Fruit fly (Drosophila melanogaster) whole organism, embryonic: ENCODE data around the gene CG5050.

Source experiments
- Adf1 ChIP-seq: fragments of 200-800 bp; sonication (Bioruptor generic); IDR thresholded peaks from 2 replicates; pipeline ENCODE4 v1.3.6; 2022; ENCODE audit warnings: missing biosample characterization, missing genetic modification characterization
- Antp ChIP-seq: fragments of 200-800 bp; sonication (Bioruptor generic); optimal IDR thresholded peaks from 3 replicates; lab custom pipeline; 2016; ENCODE audit warnings: missing biosample characterization, missing genetic modification characterization
- Asciz ChIP-seq: fragments of 200-800 bp; sonication (Bioruptor generic); optimal IDR thresholded peaks from 2 replicates; lab custom pipeline; 2017; ENCODE audit warnings: missing biosample characterization, mild to moderate bottlenecking, missing genetic modification characterization, missing genetic modification reagents
- Atf3 ChIP-seq: fragments of 200-800 bp; sonication (Bioruptor generic); optimal IDR thresholded peaks from 3 replicates; lab custom pipeline; 2016; ENCODE audit warnings: missing biosample characterization, missing genetic modification characterization
- CG10209 ChIP-seq: fragments of 200-800 bp; sonication (Bioruptor generic); optimal IDR thresholded peaks from 3 replicates; lab custom pipeline; 2017; ENCODE audit warnings: missing biosample characterization, mild to moderate bottlenecking, missing genetic modification characterization, missing genetic modification reagents
- CG10321 ChIP-seq: fragments of 200-800 bp; sonication (Bioruptor generic); IDR thresholded peaks from 2 replicates; pipeline ENCODE4 v1.3.6; 2022; ENCODE audit warnings: missing biosample characterization, missing genetic modification characterization
- CG11695 ChIP-seq: fragments of 200-800 bp; sonication (Bioruptor generic); IDR thresholded peaks from 3 replicates; pipeline ENCODE4 v1.3.6; 2022; ENCODE audit warnings: missing biosample characterization, missing genetic modification characterization
- CG13287 ChIP-seq: fragments of 200-800 bp; sonication (Bioruptor generic); IDR thresholded peaks from 2 replicates; pipeline ENCODE4 v1.3.6; 2022; ENCODE audit warnings: missing biosample characterization, missing genetic modification characterization; ENCODE audit not compliant: partially characterized antibody
- CG15011 ChIP-seq: fragments of 200-800 bp; sonication (Bioruptor generic); optimal IDR thresholded peaks from 3 replicates; lab custom pipeline; 2018; ENCODE audit warnings: missing biosample characterization, mild to moderate bottlenecking, missing genetic modification characterization
- CG1529 ChIP-seq: fragments of 200-800 bp; sonication (Bioruptor generic); optimal IDR thresholded peaks from 3 replicates; lab custom pipeline; 2018; ENCODE audit warnings: missing biosample characterization, missing genetic modification characterization
- CG17829 ChIP-seq: fragments of 200-800 bp; optimal IDR thresholded peaks from 2 replicates; lab custom pipeline; 2019; ENCODE audit warnings: missing biosample characterization, mild to moderate bottlenecking, missing genetic modification characterization, moderate library complexity
- CG2129 ChIP-seq: fragments of 200-800 bp; sonication (Bioruptor generic); IDR thresholded peaks from 2 replicates; pipeline ENCODE4 v1.3.6; 2022; ENCODE audit warnings: missing biosample characterization, missing genetic modification characterization; ENCODE audit not compliant: partially characterized antibody
- CG2678 ChIP-seq: fragments of 200-800 bp; sonication (Bioruptor generic); optimal IDR thresholded peaks from 3 replicates; lab custom pipeline; 2019; ENCODE audit warnings: missing biosample characterization, mild to moderate bottlenecking, missing genetic modification characterization, moderate library complexity
- CG2712 ChIP-seq: fragments of 200-800 bp; optimal IDR thresholded peaks from 3 replicates; lab custom pipeline; 2019; ENCODE audit warnings: missing biosample characterization, mild to moderate bottlenecking, missing genetic modification characterization, moderate library complexity
- CG32767 ChIP-seq: fragments of 200-800 bp; sonication (Bioruptor generic); IDR thresholded peaks from 2 replicates; pipeline ENCODE4 v1.3.6; 2022; ENCODE audit warnings: missing biosample characterization, missing genetic modification characterization
- CG33557 ChIP-seq: fragments of 200-800 bp; sonication (Bioruptor generic); optimal IDR thresholded peaks from 2 replicates; lab custom pipeline; 2019; ENCODE audit warnings: missing biosample characterization, mild to moderate bottlenecking, missing genetic modification characterization, moderate library complexity
- CG3838 ChIP-seq: fragments of 200-800 bp; sonication (Bioruptor generic); optimal IDR thresholded peaks from 3 replicates; lab custom pipeline; 2016; ENCODE audit warnings: missing biosample characterization, missing genetic modification characterization
- CG4854 ChIP-seq: fragments of 200-800 bp; sonication (Bioruptor generic); optimal IDR thresholded peaks from 2 replicates; lab custom pipeline; 2016; ENCODE audit warnings: missing biosample characterization, missing genetic modification characterization, inconsistent platforms
- CG5953 ChIP-seq: fragments of 200-800 bp; sonication (Bioruptor generic); IDR thresholded peaks from 2 replicates; pipeline ENCODE4 v1.3.6; 2022; ENCODE audit warnings: missing biosample characterization, missing genetic modification characterization
- CG7372 ChIP-seq: fragments of 200-800 bp; sonication (Bioruptor generic); IDR thresholded peaks from 2 replicates; pipeline ENCODE4 v1.3.6; 2022; ENCODE audit warnings: missing biosample characterization, missing genetic modification characterization
- CG7839 ChIP-seq: fragments of 200-800 bp; sonication (Bioruptor generic); optimal IDR thresholded peaks from 3 replicates; lab custom pipeline; 2018; ENCODE audit warnings: missing biosample characterization, mild to moderate bottlenecking, missing genetic modification characterization, moderate library complexity
- CG7928 ChIP-seq: fragments of 200-800 bp; sonication (Bioruptor generic); optimal IDR thresholded peaks from 2 replicates; lab custom pipeline; 2017; ENCODE audit warnings: missing biosample characterization, mild to moderate bottlenecking, missing genetic modification characterization
- CG9215 ChIP-seq: fragments of 200-800 bp; sonication (Bioruptor generic); IDR thresholded peaks from 2 replicates; pipeline ENCODE4 v1.3.6; 2022; ENCODE audit warnings: missing biosample characterization, missing genetic modification characterization
- Ets97D ChIP-seq: fragments of 200-800 bp; sonication (Bioruptor generic); optimal IDR thresholded peaks from 3 replicates; lab custom pipeline; 2016; ENCODE audit warnings: missing biosample characterization, missing genetic modification characterization
- Fer2 ChIP-seq: fragments of 200-800 bp; sonication (Bioruptor generic); optimal IDR thresholded peaks from 2 replicates; lab custom pipeline; 2018; ENCODE audit warnings: missing biosample characterization, mild to moderate bottlenecking, missing genetic modification characterization, moderate library complexity
- HLH4C ChIP-seq: fragments of 200-800 bp; sonication (Bioruptor generic); IDR thresholded peaks from 3 replicates; pipeline ENCODE4 v1.3.6; 2022; ENCODE audit warnings: missing biosample characterization, missing genetic modification characterization; ENCODE audit not compliant: partially characterized antibody
- Lim3 ChIP-seq: fragments of 200-800 bp; sonication (Bioruptor generic); IDR thresholded peaks from 2 replicates; pipeline ENCODE4 v1.3.6; 2022; ENCODE audit warnings: missing biosample characterization, missing genetic modification characterization
- Nf-YB ChIP-seq: fragments of 200-800 bp; sonication (Bioruptor generic); optimal IDR thresholded peaks from 3 replicates; lab custom pipeline; 2019; ENCODE audit warnings: missing biosample characterization, mild to moderate bottlenecking, missing genetic modification characterization, moderate library complexity
- Rx ChIP-seq: fragments of 200-800 bp; sonication (Bioruptor generic); IDR thresholded peaks from 2 replicates; pipeline ENCODE4 v1.3.6; 2022; ENCODE audit warnings: missing biosample characterization, missing genetic modification characterization
- Sox100B ChIP-seq: fragments of 200-800 bp; sonication (Bioruptor generic); optimal IDR thresholded peaks from 3 replicates; lab custom pipeline; 2018; ENCODE audit warnings: missing biosample characterization, mild to moderate bottlenecking, missing genetic modification characterization
- Sox102F ChIP-seq: fragments of 200-800 bp; sonication (Bioruptor generic); optimal IDR thresholded peaks from 2 replicates; lab custom pipeline; 2018; ENCODE audit warnings: missing biosample characterization, mild to moderate bottlenecking, missing genetic modification characterization, moderate library complexity
- Sry-δ ChIP-seq: fragments of 200-800 bp; sonication (Bioruptor generic); optimal IDR thresholded peaks from 2 replicates; lab custom pipeline; 2016; ENCODE audit warnings: missing biosample characterization, missing genetic modification characterization
- Trl ChIP-seq, 3 experiments: fragments of >200 bp in 2 of 3; fragments of 200-800 bp in 1 of 3; sonication (Bioruptor generic) in 1 of 3; optimal IDR thresholded peaks; 2 replicates in 1 of 3; 3 replicates in 2 of 3; lab custom pipeline; 2016 to 2017; ENCODE audit warnings: missing biosample characterization in 1 of 3, missing genetic modification characterization in 1 of 3
- Xrp1 ChIP-seq: fragments of 200-800 bp; sonication (Bioruptor generic); IDR thresholded peaks from 2 replicates; pipeline ENCODE4 v1.3.6; 2022; ENCODE audit warnings: missing biosample characterization, missing genetic modification characterization
- abd-A ChIP-seq: fragments of 200-800 bp; sonication (Bioruptor generic); optimal IDR thresholded peaks from 3 replicates; lab custom pipeline; 2019; ENCODE audit warnings: missing biosample characterization, mild to moderate bottlenecking, missing genetic modification characterization, moderate library complexity
- ara ChIP-seq: fragments of 200-800 bp; sonication (Bioruptor generic); IDR thresholded peaks from 2 replicates; pipeline ENCODE4 v1.3.6; 2022; ENCODE audit warnings: missing biosample characterization, missing genetic modification characterization
- cad ChIP-seq: fragments of >200 bp; optimal IDR thresholded peaks from 2 replicates; lab custom pipeline; 2017; ENCODE audit warnings: missing biosample characterization, missing genetic modification characterization
- ci ChIP-seq: fragments of 200-800 bp; sonication (Bioruptor generic); IDR thresholded peaks from 3 replicates; pipeline ENCODE4 v1.3.6; 2022; ENCODE audit warnings: missing biosample characterization, missing genetic modification characterization
- dimm ChIP-seq: fragments of 200-800 bp; sonication (Bioruptor generic); IDR thresholded peaks from 2 replicates; pipeline ENCODE4 v1.3.6; 2022; ENCODE audit warnings: missing biosample characterization, missing genetic modification characterization
- ftz-f1 ChIP-seq: fragments of 200-800 bp; sonication (Bioruptor generic); optimal IDR thresholded peaks from 2 replicates; lab custom pipeline; 2016; ENCODE audit warnings: missing biosample characterization, missing genetic modification characterization
- fu2 ChIP-seq: fragments of 200-800 bp; sonication (Bioruptor generic); optimal IDR thresholded peaks from 2 replicates; lab custom pipeline; 2016; ENCODE audit warnings: missing biosample characterization, missing genetic modification characterization
- gem ChIP-seq: fragments of 200-800 bp; sonication (Bioruptor generic); optimal IDR thresholded peaks from 2 replicates; lab custom pipeline; 2019; ENCODE audit warnings: missing biosample characterization, mild to moderate bottlenecking, missing genetic modification characterization, moderate library complexity
- insv ChIP-seq, 2 experiments: fragments of 200-800 bp; sonication (Bioruptor generic); optimal IDR thresholded peaks; 3 replicates each; lab custom pipeline; 2016 to 2018; ENCODE audit warnings: missing biosample characterization in 2 of 2, missing genetic modification characterization in 2 of 2
- kah ChIP-seq: fragments of 200-800 bp; sonication (Bioruptor generic); optimal IDR thresholded peaks from 2 replicates; lab custom pipeline; 2018; ENCODE audit warnings: missing biosample characterization, mild to moderate bottlenecking, missing genetic modification characterization
- lab ChIP-seq: fragments of 200-800 bp; sonication (Bioruptor generic); optimal IDR thresholded peaks from 3 replicates; lab custom pipeline; 2017; ENCODE audit warnings: missing biosample characterization, missing genetic modification characterization, mild to moderate bottlenecking, moderate library complexity, missing genetic modification reagents
- mam ChIP-seq: fragments of 200-800 bp; sonication (Bioruptor generic); optimal IDR thresholded peaks from 3 replicates; lab custom pipeline; 2016; ENCODE audit warnings: missing biosample characterization, missing genetic modification characterization
- oc ChIP-seq: fragments of 200-800 bp; sonication (Bioruptor generic); optimal IDR thresholded peaks from 2 replicates; lab custom pipeline; 2018; ENCODE audit warnings: missing biosample characterization, mild to moderate bottlenecking, missing genetic modification characterization, moderate library complexity
- sc ChIP-seq, 3 experiments: fragments of >200 bp in 2 of 3; fragments of 200-800 bp in 1 of 3; sonication (Bioruptor generic) in 1 of 3; optimal IDR thresholded peaks; 2 replicates in 2 of 3; 3 replicates in 1 of 3; lab custom pipeline; 2017; ENCODE audit warnings: mild to moderate bottlenecking in 1 of 3, missing biosample characterization in 1 of 3, missing genetic modification characterization in 1 of 3, missing genetic modification reagents in 1 of 3
- sd ChIP-seq: fragments of 200-800 bp; sonication (Bioruptor generic); optimal IDR thresholded peaks from 3 replicates; lab custom pipeline; 2018; ENCODE audit warnings: missing biosample characterization, mild to moderate bottlenecking, missing genetic modification characterization, moderate library complexity
- seq ChIP-seq: fragments of 200-800 bp; sonication (Bioruptor generic); IDR thresholded peaks from 2 replicates; pipeline ENCODE4 v1.3.6; 2022; ENCODE audit warnings: missing biosample characterization, missing genetic modification characterization
- tap ChIP-seq: fragments of 200-800 bp; optimal IDR thresholded peaks from 3 replicates; lab custom pipeline; 2019; ENCODE audit warnings: missing biosample characterization, mild to moderate bottlenecking, missing genetic modification characterization, moderate library complexity
- tll ChIP-seq, 2 experiments: fragments of 200-800 bp in 1 of 2; fragments of >200 bp in 1 of 2; sonication (Bioruptor generic) in 1 of 2; optimal IDR thresholded peaks; 2 replicates each; lab custom pipeline; 2017 to 2019; ENCODE audit warnings: missing biosample characterization in 2 of 2, missing genetic modification characterization in 2 of 2, mild to moderate bottlenecking in 1 of 2, moderate library complexity in 1 of 2

CG5050 gene

dm6 chr2L:17422089-17422488, 30.6 kb upstream of the CG5050 start (continued):
- no peak for TF ChIP-seq CG3838 (GFP tag; lab: Kevin White, UChicago)
- TF ChIP-seq Atf3 (GFP tag; lab: Kevin White, UChicago) = no peak
- TF ChIP-seq CG33557 (GFP tag; lab: Kevin White, UChicago) = no peak
- TF ChIP-seq CG5953 (GFP tag; lab: Robert Waterston, UW) = no peak
- no peak for TF ChIP-seq Xrp1 (GFP tag; lab: Robert Waterston, UW)
- TF ChIP-seq Adf1 (GFP tag; lab: Robert Waterston, UW) = no peak
- TF ChIP-seq CG2712 (tag; lab: Kevin White, UChicago) = no peak
- no peak for TF ChIP-seq CG7928 (GFP tag; lab: Kevin White, UChicago)
- TF ChIP-seq tap (tag; lab: Kevin White, UChicago) = no peak
- TF ChIP-seq Sox102F (GFP tag; lab: Kevin White, UChicago) = peak; percentile 30
- TF ChIP-seq CG11695 (GFP tag; lab: Robert Waterston, UW) = no peak
- no peak for TF ChIP-seq Ets97D (GFP tag; lab: Kevin White, UChicago)
- TF ChIP-seq CG15011 = no peak
- TF ChIP-seq ara (GFP tag; lab: Robert Waterston, UW) = no peak
- no peak for TF ChIP-seq CG17829 (tag; lab: Kevin White, UChicago)
- no peak for TF ChIP-seq insv (GFP tag; optimal IDR thresholded peaks at IDR 0.05; lab: Kevin White, UChicago)
- TF ChIP-seq CG2129 (GFP tag; lab: Robert Waterston, UW) = no peak
- no peak for TF ChIP-seq CG10209 (GFP tag; lab: Kevin White, UChicago)
- TF ChIP-seq seq (GFP tag; lab: Robert Waterston, UW) = no peak
- no peak for TF ChIP-seq CG9215 (GFP tag; lab: Robert Waterston, UW)
- no peak for TF ChIP-seq Trl (optimal IDR thresholded peaks at IDR 0.05; lab: Kevin White, UChicago)
- TF ChIP-seq Trl (GFP tag; optimal IDR thresholded peaks at IDR 0.05; lab: Kevin White, UChicago) = no peak
- TF ChIP-seq mam (GFP tag; lab: Kevin White, UChicago) = no peak
- no peak for TF ChIP-seq Rx (GFP tag; lab: Robert Waterston, UW)
- no peak for TF ChIP-seq Sox100B
- TF ChIP-seq HLH4C = no peak
- peak; percentile 27 for TF ChIP-seq CG2678 (tag; lab: Kevin White, UChicago)
- TF ChIP-seq Asciz = no peak
- no peak for TF ChIP-seq CG4854 (GFP tag; lab: Kevin White, UChicago)
- peak; percentile 13 for TF ChIP-seq oc
- TF ChIP-seq ci (GFP tag; lab: Robert Waterston, UW) = no peak
- peak; percentile 28 for TF ChIP-seq lab (GFP tag; lab: Kevin White, UChicago)
- peak; percentile 17 for TF ChIP-seq CG7839
- peak; percentile 39 for TF ChIP-seq gem (tag; lab: Kevin White, UChicago)
- no peak for TF ChIP-seq CG1529
- TF ChIP-seq Fer2 (tag; lab: Kevin White, UChicago) = no peak
- no peak for TF ChIP-seq Antp (GFP tag; lab: Kevin White, UChicago)
- no peak for TF ChIP-seq fu2 (GFP tag; lab: Kevin White, UChicago)
- no peak for TF ChIP-seq Lim3 (GFP tag; lab: Robert Waterston, UW)
- no peak for TF ChIP-seq ftz-f1
- TF ChIP-seq cad (GFP tag; lab: Kevin White, UChicago) = no peak
- TF ChIP-seq kah (GFP tag; lab: Kevin White, UChicago) = no peak
- TF ChIP-seq, all 482 proteins: peak for 24

- TF ChIP-seq abd-A (tag; lab: Kevin White, UChicago) (peak; percentile 2), Sry-δ (GFP tag; lab: Kevin White, UChicago) (no peak), Nf-YB (GFP tag; lab: Kevin White, UChicago) (no peak), CG32767 (GFP tag; lab: Robert Waterston, UW) (no peak), tll (GFP tag; optimal IDR thresholded peaks at IDR 0.05; lab: Kevin White, UChicago) (no peak), CG10321 (GFP tag; lab: Robert Waterston, UW) (no peak), CG7372 (GFP tag; lab: Robert Waterston, UW) (peak; percentile 67), CG13287 (no peak), dimm (GFP tag; lab: Robert Waterston, UW) (no peak), sd (tag; lab: Kevin White, UChicago) (peak; percentile 76), sc (optimal IDR thresholded peaks at IDR 0.05; lab: Kevin White, UChicago) (no peak), sc (GFP tag; optimal IDR thresholded peaks at IDR 0.05; lab: Kevin White, UChicago) (no peak)
These were observed 27.7 kb upstream of the CG5050 start for dm6 chr2L:17425005-17425404.
